Fruit fly (Drosophila melanogaster) whole organism, pupa: ENCODE measurements around the gene hay.

Experiments used
- CG10348 ChIP-seq: fragments of 200-800 bp; sonication (Bioruptor generic); IDR thresholded peaks from 2 replicates; pipeline ENCODE4 v1.3.6; 2022; ENCODE audit warnings: missing biosample characterization, missing genetic modification characterization
- CG12605 ChIP-seq: fragments of 200-800 bp; sonication (Bioruptor generic); IDR thresholded peaks from 2 replicates; pipeline ENCODE4 v1.3.6; 2022; ENCODE audit warnings: missing biosample characterization, missing genetic modification characterization
- CG13204 ChIP-seq: fragments of 200-800 bp; sonication (Bioruptor generic); optimal IDR thresholded peaks from 2 replicates; lab custom pipeline; 2018; ENCODE audit warnings: missing biosample characterization, mild to moderate bottlenecking, missing genetic modification characterization, moderate library complexity
- CG14655 ChIP-seq: fragments of 200-800 bp; sonication (Bioruptor generic); optimal IDR thresholded peaks from 3 replicates; lab custom pipeline; 2017; ENCODE audit warnings: mild to moderate bottlenecking, missing biosample characterization, missing genetic modification reagents, missing genetic modification characterization
- CG15710 ChIP-seq: fragments of 200-800 bp; sonication (Bioruptor generic); optimal IDR thresholded peaks from 2 replicates; lab custom pipeline; 2018; ENCODE audit warnings: missing biosample characterization, mild to moderate bottlenecking, missing genetic modification characterization, moderate library complexity
- CG17806 ChIP-seq: fragments of 200-800 bp; sonication (Bioruptor generic); optimal IDR thresholded peaks from 2 replicates; lab custom pipeline; 2018; ENCODE audit warnings: missing biosample characterization, mild to moderate bottlenecking, missing genetic modification characterization, moderate library complexity
- CG32121 ChIP-seq: fragments of 200-800 bp; sonication (Bioruptor generic); IDR thresholded peaks from 2 replicates; pipeline ENCODE4 v1.3.6; 2022; ENCODE audit warnings: missing biosample characterization, missing genetic modification characterization
- CG34367 ChIP-seq: fragments of 200-800 bp; sonication (Bioruptor generic); optimal IDR thresholded peaks from 2 replicates; lab custom pipeline; 2018; ENCODE audit warnings: missing biosample characterization, mild to moderate bottlenecking, missing genetic modification characterization
- CG4496 ChIP-seq: fragments of 200-800 bp; sonication (Bioruptor generic); IDR thresholded peaks from 3 replicates; pipeline ENCODE4 v1.3.6; 2022; ENCODE audit warnings: missing biosample characterization, missing genetic modification characterization
- CG8159 ChIP-seq: fragments of 200-800 bp; sonication (Bioruptor generic); optimal IDR thresholded peaks from 3 replicates; lab custom pipeline; 2018; ENCODE audit warnings: missing biosample characterization, mild to moderate bottlenecking, missing genetic modification characterization, moderate library complexity
- CG8301 ChIP-seq: fragments of 200-800 bp; sonication (Bioruptor generic); optimal IDR thresholded peaks from 2 replicates; lab custom pipeline; 2018; ENCODE audit warnings: missing biosample characterization, mild to moderate bottlenecking, missing genetic modification characterization
- CG9948 ChIP-seq: fragments of 200-800 bp; sonication (Bioruptor generic); optimal IDR thresholded peaks from 2 replicates; lab custom pipeline; 2018; ENCODE audit warnings: missing biosample characterization, mild to moderate bottlenecking, missing genetic modification characterization, moderate library complexity
- D1 ChIP-seq: fragments of 200-800 bp; sonication (Bioruptor generic); optimal IDR thresholded peaks from 2 replicates; lab custom pipeline; 2018; ENCODE audit warnings: missing biosample characterization, mild to moderate bottlenecking, missing genetic modification characterization, moderate library complexity
- EcR ChIP-seq: fragments of 200-800 bp; sonication (Bioruptor generic); optimal IDR thresholded peaks from 3 replicates; lab custom pipeline; 2019; ENCODE audit warnings: missing biosample characterization, missing genetic modification characterization, mild to moderate bottlenecking, moderate library complexity, missing genetic modification reagents
- Ets98B ChIP-seq: fragments of 200-800 bp; sonication (Bioruptor generic); IDR thresholded peaks from 2 replicates; pipeline ENCODE4 v1.3.6; 2022; ENCODE audit warnings: missing biosample characterization, missing genetic modification characterization
- Pif1A ChIP-seq: fragments of 200-800 bp; sonication (Bioruptor generic); optimal IDR thresholded peaks from 3 replicates; lab custom pipeline; 2016; ENCODE audit warnings: missing biosample characterization, missing genetic modification characterization
- Pif1B ChIP-seq: fragments of 200-800 bp; sonication (Bioruptor generic); optimal IDR thresholded peaks from 3 replicates; lab custom pipeline; 2016; ENCODE audit warnings: missing biosample characterization, missing genetic modification characterization
- Snoo ChIP-seq: fragments of 200-800 bp; sonication (Bioruptor generic); optimal IDR thresholded peaks from 3 replicates; lab custom pipeline; 2017; ENCODE audit warnings: missing biosample characterization, mild to moderate bottlenecking, missing genetic modification characterization, inconsistent platforms
- fd96Ca ChIP-seq: fragments of 200-800 bp; sonication (Bioruptor generic); IDR thresholded peaks from 3 replicates; pipeline ENCODE4 v1.3.6; 2022; ENCODE audit warnings: missing biosample characterization, missing genetic modification characterization
- gl ChIP-seq: fragments of 200-800 bp; sonication (Bioruptor generic); optimal IDR thresholded peaks from 2 replicates; lab custom pipeline; 2018; ENCODE audit warnings: missing biosample characterization, mild to moderate bottlenecking, missing genetic modification characterization
- rn ChIP-seq: fragments of 200-800 bp; sonication (Bioruptor generic); IDR thresholded peaks from 2 replicates; pipeline ENCODE4 v1.3.6; 2022; ENCODE audit warnings: missing biosample characterization, missing genetic modification characterization

hay gene

dm6 chr3L:10628384-10628783 is 2.5 kb upstream of the hay start, which contains the start of gene CG14151:
TSS of gene CG14151 (minus strand) at chr3L:10628484.
- TF ChIP-seq CG15710 (tag; lab: Kevin White, UChicago) (no peak), CG13204 (GFP tag; lab: Kevin White, UChicago) (no peak), Ets98B (GFP tag; lab: Robert Waterston, UW) (no peak), EcR (no peak), CG8301 (tag; lab: Kevin White, UChicago) (no peak), fd96Ca (GFP tag; lab: Robert Waterston, UW) (no peak), rn (GFP tag; lab: Robert Waterston, UW) (no peak), Pif1B (GFP tag; lab: Kevin White, UChicago) (no peak), CG32121 (GFP tag; lab: Robert Waterston, UW) (no peak), CG9948 (tag; lab: Kevin White, UChicago) (no peak), Snoo (tag; lab: Kevin White, UChicago) (no peak), gl (no peak), CG34367 (tag; lab: Kevin White, UChicago) (no peak), CG17806 (no peak), D1 (tag; lab: Kevin White, UChicago) (no peak), CG14655 (GFP tag; lab: Kevin White, UChicago) (no peak)

- TF ChIP-seq CG10348 (GFP tag; lab: Robert Waterston, UW) (no peak), EcR (no peak)
Observed at dm6 chr3L:10629969-10630368, 910 bp upstream of the hay start, which contains the start of gene CG42536. TSS of gene CG42536 (minus strand) at chr3L:10630069.

- TF ChIP-seq rn (GFP tag; lab: Robert Waterston, UW) (peak; percentile 85), Pif1B (GFP tag; lab: Kevin White, UChicago) (peak; percentile 86), Pif1A (GFP tag; lab: Kevin White, UChicago) (no peak), EcR (no peak), Ets98B (GFP tag; lab: Robert Waterston, UW) (peak; percentile 85), CG17806 (peak; percentile 95), gl (peak; percentile 65), CG12605 (GFP tag; lab: Robert Waterston, UW) (peak; percentile 76), CG32121 (GFP tag; lab: Robert Waterston, UW) (peak; percentile 91), CG4496 (GFP tag; lab: Robert Waterston, UW) (peak; percentile 94), D1 (tag; lab: Kevin White, UChicago) (peak; percentile 84), CG13204 (GFP tag; lab: Kevin White, UChicago) (no peak), CG10348 (GFP tag; lab: Robert Waterston, UW) (peak; percentile 74; the same call in 1 of the 2 replicates), CG15710 (tag; lab: Kevin White, UChicago) (peak; percentile 97), Snoo (tag; lab: Kevin White, UChicago) (peak; percentile 93), CG14655 (GFP tag; lab: Kevin White, UChicago) (peak; percentile 92), CG9948 (tag; lab: Kevin White, UChicago) (peak; percentile 95), CG8301 (tag; lab: Kevin White, UChicago) (peak; percentile 87), fd96Ca (GFP tag; lab: Robert Waterston, UW) (peak; percentile 86), CG8159 (tag; lab: Kevin White, UChicago) (peak; percentile 97), CG34367 (tag; lab: Kevin White, UChicago) (peak; percentile 86)
Observed at dm6 chr3L:10637819-10638218, 6.9 kb downstream of the hay start, which contains the start of gene Cnep1r2. TSS of gene Cnep1r2 (plus strand) at chr3L:10638146.

dm6 chr3L:10639440-10639839 is 8.6 kb downstream of the hay start, which contains the start of gene CG18628:
TSS of gene CG18628 (plus strand) at chr3L:10639740.
- TF ChIP-seq Pif1B (GFP tag; lab: Kevin White, UChicago), result no peak

dm6 chr3L:10641589-10641988 is 10.7 kb downstream of the hay start, which contains the start of gene CG14154:
TSS of gene CG14154 (plus strand) at chr3L:10641889.
- TF ChIP-seq CG10348 (GFP tag; lab: Robert Waterston, UW) (no peak), CG13204 (GFP tag; lab: Kevin White, UChicago) (no peak), CG12605 (GFP tag; lab: Robert Waterston, UW) (no peak)
- TF ChIP-seq, all 21 proteins: peak for 0

- no peak for TF ChIP-seq CG13204 (GFP tag; lab: Kevin White, UChicago)
- no peak for TF ChIP-seq CG32121 (GFP tag; lab: Robert Waterston, UW)
- TF ChIP-seq Ets98B (GFP tag; lab: Robert Waterston, UW), result no peak
- no peak for TF ChIP-seq Pif1A (GFP tag; lab: Kevin White, UChicago)
- no peak for TF ChIP-seq CG34367 (tag; lab: Kevin White, UChicago)
- TF ChIP-seq CG14655 (GFP tag; lab: Kevin White, UChicago), result no peak
Observed at dm6 chr3L:10643228-10643627, 12.3 kb downstream of the hay start, which contains the start of gene CG14153. TSS of gene CG14153 (plus strand) at chr3L:10643528.

- TF ChIP-seq EcR (no peak), CG4496 (GFP tag; lab: Robert Waterston, UW) (0 out of 3 replicates have a peak, but pooled peaks have one; percentile 54)
- TF ChIP-seq, all 21 proteins: peak for 1
Observed at dm6 chr3L:10645965-10646364, 15.1 kb downstream of the hay start.
